ENCODE assay signal across 1 fruit fly cellular context in the genomic region with DNA sequence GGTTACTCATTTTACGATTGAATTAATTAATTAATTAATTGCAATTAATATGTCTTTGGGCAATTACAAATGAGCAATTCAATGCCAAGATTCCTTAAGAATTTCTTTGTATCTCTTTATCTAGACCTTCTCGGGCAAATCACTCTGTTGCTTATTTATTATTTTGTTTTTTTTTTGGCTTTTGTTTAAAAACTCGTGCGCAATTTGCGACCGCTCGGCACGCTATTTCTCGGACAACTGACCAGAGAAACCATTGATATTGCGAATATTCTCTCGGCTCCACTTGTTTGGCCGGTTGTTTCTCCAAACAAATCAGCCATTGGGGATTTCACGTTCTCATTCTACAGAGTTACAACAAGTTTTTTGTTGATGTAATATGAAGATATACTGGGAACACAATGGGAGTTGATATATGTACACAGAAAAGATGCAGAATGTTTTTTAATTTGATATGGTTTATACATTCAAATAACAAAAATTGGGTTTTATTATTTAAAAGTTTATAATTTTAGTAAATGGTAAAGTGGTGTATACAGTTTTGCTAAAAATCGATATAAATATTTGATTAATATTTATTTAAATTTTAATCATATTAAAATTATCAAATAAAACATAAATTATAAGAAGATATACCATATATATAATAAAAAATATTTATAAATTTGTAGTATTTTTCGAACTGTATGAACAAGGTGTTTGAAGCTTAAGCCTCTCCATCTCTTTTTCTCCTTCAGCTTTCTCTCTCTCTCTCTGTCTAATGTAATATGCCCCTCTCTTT.
A peak's percentile ranks its signal among the peaks of the same experiment; 100 is the strongest.
TF ChIP-seq lines count a peak whose summit lies in the region.

A gene (minus strand): TSS at position 243 of the 778 bp plus-strand sequence.

TF ChIP-seq in whole organism, embryonic, 481 proteins besides CTCF, POLR2A, EP300 and RAD21 (continued from another document):
- peak; percentile 22; the same call in 1 of the 3 replicates for TF ChIP-seq row (GFP tag; IDR thresholded peaks at IDR 0.05; lab: Robert Waterston, UW)
- TF ChIP-seq CG13424 (tag; optimal IDR thresholded peaks at IDR 0.05; lab: Kevin White, UChicago) = peak; percentile 25
- peak; percentile 9 for TF ChIP-seq Med (GFP tag; lab: Kevin White, UChicago)
- peak; percentile 10 for TF ChIP-seq trem (tag; optimal IDR thresholded peaks at IDR 0.05; lab: Kevin White, UChicago)
- TF ChIP-seq Blimp-1 (GFP tag; optimal IDR thresholded peaks at IDR 0.05; lab: Kevin White, UChicago) = peak; percentile 52
- TF ChIP-seq Usf (GFP tag; optimal IDR thresholded peaks at IDR 0.05; lab: Kevin White, UChicago) = no peak
- TF ChIP-seq CG14014 (GFP tag; IDR thresholded peaks at IDR 0.05; lab: Robert Waterston, UW) = no peak
- peak in 1 of 2 experiments; percentile 38 for TF ChIP-seq bsh (GFP tag; optimal IDR thresholded peaks at IDR 0.05; lab: Kevin White, UChicago)
- peak; percentile 54 for TF ChIP-seq nmo (GFP tag; optimal IDR thresholded peaks at IDR 0.05; lab: Kevin White, UChicago)
- 0 out of 3 replicates have a peak, but pooled peaks have one; percentile 17 for TF ChIP-seq CG11695 (GFP tag; IDR thresholded peaks at IDR 0.05; lab: Robert Waterston, UW)
- TF ChIP-seq CG15514 (GFP tag; optimal IDR thresholded peaks at IDR 0.05; lab: Kevin White, UChicago) = no peak
- 0 out of 2 replicates have a peak, but pooled peaks have one; percentile 22 for TF ChIP-seq Rfx (GFP tag; IDR thresholded peaks at IDR 0.05; lab: Robert Waterston, UW)
- TF ChIP-seq dysf (GFP tag; IDR thresholded peaks at IDR 0.05; lab: Robert Waterston, UW) = no peak
